Worm (Caenorhabditis elegans): ENCODE results near the gene nst-1.
A peak's percentile ranks its signal among the peaks of the same experiment; 100 is the strongest.

DNA sequence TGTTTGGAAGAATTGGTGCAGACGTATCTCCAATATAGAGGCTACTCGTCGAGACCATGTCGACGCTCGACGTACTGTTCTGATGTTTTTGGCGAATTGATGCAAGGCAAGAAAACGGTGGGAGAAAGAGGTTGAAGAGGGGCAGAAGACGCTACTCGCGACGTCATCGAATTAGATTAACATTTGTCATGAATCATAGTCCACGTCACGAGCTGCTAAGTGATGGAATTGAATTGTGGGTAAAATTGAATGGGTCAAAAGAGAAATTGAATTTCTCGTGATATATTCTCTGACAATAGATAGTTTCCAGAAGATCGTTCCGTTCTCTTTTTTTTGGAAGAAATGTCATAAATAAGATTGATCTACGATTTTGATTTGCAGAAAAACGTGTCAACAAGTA, 23.3 kb downstream of the nst-1 start:
- TF ChIP-seq pqm-1 (tag; optimal IDR thresholded peaks at IDR 0.05) (no peak), ama-1 (optimal IDR thresholded peaks at IDR 0.05) (no peak), rnt-1 (tag; optimal IDR thresholded peaks at IDR 0.05) (no peak), elt-2 (tag; optimal IDR thresholded peaks at IDR 0.05) (no peak), mdl-1 (tag; optimal IDR thresholded peaks at IDR 0.05) (no peak), aly-2 (tag; optimal IDR thresholded peaks at IDR 0.05) (no peak), nhr-237 (tag; optimal IDR thresholded peaks at IDR 0.05) (no peak), nhr-85 (tag) (peak; percentile 94), nhr-11 (tag; optimal IDR thresholded peaks at IDR 0.05) (no peak), efl-1 (optimal IDR thresholded peaks at IDR 0.05) (no peak), efl-1 (GFP tag; optimal IDR thresholded peaks at IDR 0.05 in 1 of 2) (peak in 1 of 2 experiments; percentile 16), lin-15B (tag; optimal IDR thresholded peaks at IDR 0.05) (no peak)
